Worm (Caenorhabditis elegans) whole organism, mixed stage, embryonic: ENCODE data around the gene F39G3.4.

Experiments used
- M03D4.4 ChIP-seq: sonication (generic microtip); optimal IDR thresholded peaks from 2 replicates; lab custom pipeline; 2017; ENCODE audit warnings: mild to moderate bottlenecking, missing genetic modification characterization, missing compliant biosample characterization
- bed-3 ChIP-seq: fragments of 200-800 bp; sonication (Bioruptor generic); optimal IDR thresholded peaks from 3 replicates; lab custom pipeline; 2018; ENCODE audit warnings: mild to moderate bottlenecking, missing genetic modification characterization, moderate library complexity, missing compliant biosample characterization
- blmp-1 ChIP-seq: fragments of 150-350 bp; optimal IDR thresholded peaks from 2 replicates; lab custom pipeline; 2014; ENCODE audit warnings: missing biosample characterization, missing genetic modification characterization
- ceh-39 ChIP-seq: fragments of 150-350 bp; optimal IDR thresholded peaks from 2 replicates; lab custom pipeline; 2014; ENCODE audit warnings: missing biosample characterization, missing genetic modification characterization
- ceh-43 ChIP-seq: fragments of 200-800 bp; sonication (Bioruptor generic); optimal IDR thresholded peaks from 2 replicates; lab custom pipeline; 2018; ENCODE audit warnings: mild to moderate bottlenecking, missing genetic modification characterization, moderate library complexity, missing compliant biosample characterization
- ceh-83 ChIP-seq: fragments of 200-800 bp; sonication (Bioruptor generic); optimal IDR thresholded peaks from 2 replicates; lab custom pipeline; 2018; ENCODE audit warnings: mild to moderate bottlenecking, missing genetic modification characterization, missing compliant biosample characterization
- ces-1 ChIP-seq: fragments of 150-350 bp; optimal IDR thresholded peaks from 2 replicates; lab custom pipeline; 2014; ENCODE audit warnings: missing biosample characterization, missing genetic modification reagents, missing genetic modification characterization
- cnd-1 ChIP-seq: fragments of 200-800 bp; sonication (Bioruptor generic); optimal IDR thresholded peaks from 2 replicates; lab custom pipeline; 2018; ENCODE audit warnings: mild to moderate bottlenecking, missing genetic modification characterization, missing compliant biosample characterization
- drap-1 ChIP-seq: fragments of 200-800 bp; sonication (Bioruptor generic); optimal IDR thresholded peaks from 3 replicates; lab custom pipeline; 2018; ENCODE audit warnings: mild to moderate bottlenecking, missing genetic modification characterization, missing compliant biosample characterization
- elt-1 ChIP-seq: sonication (generic microtip); optimal IDR thresholded peaks from 2 replicates; lab custom pipeline; 2017; ENCODE audit warnings: missing genetic modification characterization, mild to moderate bottlenecking, missing compliant biosample characterization, antibody characterized with exemption, moderate library complexity, borderline replicate concordance; ENCODE audit not compliant: insufficient read depth
- elt-3 ChIP-seq: fragments of 150-350 bp; optimal IDR thresholded peaks from 2 replicates; lab custom pipeline; 2014; ENCODE audit warnings: missing biosample characterization, missing genetic modification characterization
- flh-1 ChIP-seq: fragments of 200-800 bp; sonication (Bioruptor generic); optimal IDR thresholded peaks from 2 replicates; lab custom pipeline; 2018; ENCODE audit warnings: mild to moderate bottlenecking, missing genetic modification characterization, moderate library complexity, missing compliant biosample characterization
- ham-2 ChIP-seq: fragments of 200-800 bp; sonication (Bioruptor generic); optimal IDR thresholded peaks from 2 replicates; lab custom pipeline; 2018; ENCODE audit warnings: mild to moderate bottlenecking, missing genetic modification characterization, missing compliant biosample characterization
- hlh-1 ChIP-seq: fragments of 150-350 bp; optimal IDR thresholded peaks from 2 replicates; lab custom pipeline; 2014; ENCODE audit warnings: missing biosample characterization, missing genetic modification reagents, missing genetic modification characterization
- lin-13 ChIP-seq: fragments of 150-350 bp; optimal IDR thresholded peaks from 2 replicates; lab custom pipeline; 2014; ENCODE audit warnings: missing biosample characterization, missing genetic modification characterization
- lin-32 ChIP-seq: fragments of 200-800 bp; sonication (Bioruptor generic); optimal IDR thresholded peaks from 2 replicates; lab custom pipeline; 2018; ENCODE audit warnings: mild to moderate bottlenecking, missing genetic modification characterization, missing compliant biosample characterization
- lsy-2 ChIP-seq: fragments of 150-350 bp; optimal IDR thresholded peaks from 2 replicates; lab custom pipeline; 2014; ENCODE audit warnings: missing biosample characterization, missing genetic modification characterization
- mab-5 ChIP-seq: fragments of 150-350 bp; optimal IDR thresholded peaks from 2 replicates; lab custom pipeline; 2014; ENCODE audit warnings: missing biosample characterization, missing genetic modification characterization
- mep-1 ChIP-seq: fragments of 150-350 bp; optimal IDR thresholded peaks from 2 replicates; lab custom pipeline; 2017; ENCODE audit warnings: missing biosample characterization, missing genetic modification reagents, missing genetic modification characterization, inconsistent platforms
- mls-2 ChIP-seq: sonication (generic microtip); optimal IDR thresholded peaks from 2 replicates; lab custom pipeline; 2016; ENCODE audit warnings: mild to moderate bottlenecking, missing genetic modification characterization, moderate library complexity, missing compliant biosample characterization
- nhr-12 ChIP-seq: fragments of 150-350 bp; optimal IDR thresholded peaks from 2 replicates; lab custom pipeline; 2014; ENCODE audit warnings: missing biosample characterization, missing genetic modification characterization
- nhr-2 ChIP-seq: fragments of 150-350 bp; optimal IDR thresholded peaks from 2 replicates; lab custom pipeline; 2014; ENCODE audit warnings: missing biosample characterization, missing genetic modification characterization
- nhr-237 ChIP-seq: fragments of 150-350 bp; optimal IDR thresholded peaks from 2 replicates; lab custom pipeline; 2014; ENCODE audit warnings: missing biosample characterization, missing genetic modification characterization
- nhr-28 ChIP-seq: fragments of 150-350 bp; optimal IDR thresholded peaks from 2 replicates; lab custom pipeline; 2014; ENCODE audit warnings: missing biosample characterization, missing genetic modification characterization
- nhr-76 ChIP-seq: sonication (generic microtip); optimal IDR thresholded peaks from 2 replicates; lab custom pipeline; 2017; ENCODE audit warnings: missing biosample characterization, missing genetic modification characterization
- pha-4 ChIP-seq: fragments of 150-350 bp; optimal IDR thresholded peaks from 2 replicates; lab custom pipeline; 2018; ENCODE audit warnings: missing biosample characterization, missing genetic modification reagents, missing genetic modification characterization
- sem-2 ChIP-seq: fragments of 200-800 bp; sonication (Bioruptor generic); optimal IDR thresholded peaks from 2 replicates; lab custom pipeline; 2018; ENCODE audit warnings: mild to moderate bottlenecking, missing genetic modification characterization, missing compliant biosample characterization
- snpc-4 ChIP-seq: fragments of 150-350 bp; optimal IDR thresholded peaks from 2 replicates; lab custom pipeline; 2014; ENCODE audit warnings: missing biosample characterization, missing genetic modification characterization
- sptf-1 ChIP-seq: sonication (generic microtip); optimal IDR thresholded peaks from 2 replicates; lab custom pipeline; 2017; ENCODE audit warnings: mild to moderate bottlenecking, missing genetic modification characterization, moderate library complexity, missing compliant biosample characterization
- tbx-8 ChIP-seq: fragments of 200-800 bp; sonication (Bioruptor generic); optimal IDR thresholded peaks from 2 replicates; lab custom pipeline; 2018; ENCODE audit warnings: mild to moderate bottlenecking, missing genetic modification characterization, moderate library complexity, missing compliant biosample characterization
- unc-120 ChIP-seq: sonication (generic microtip); optimal IDR thresholded peaks from 2 replicates; lab custom pipeline; 2017; ENCODE audit warnings: missing genetic modification characterization, missing compliant biosample characterization; ENCODE audit not compliant: poor library complexity, severe bottlenecking
- unc-39 ChIP-seq: fragments of 150-350 bp; optimal IDR thresholded peaks from 2 replicates; lab custom pipeline; 2014; ENCODE audit warnings: missing biosample characterization, missing genetic modification characterization
- unc-62 ChIP-seq: fragments of 150-350 bp; optimal IDR thresholded peaks from 2 replicates; lab custom pipeline; 2014; ENCODE audit warnings: missing biosample characterization, missing genetic modification reagents, missing genetic modification characterization
- zip-8 ChIP-seq: fragments of 150-350 bp; optimal IDR thresholded peaks from 2 replicates; lab custom pipeline; 2014; ENCODE audit warnings: missing biosample characterization, missing genetic modification characterization
- ztf-11 ChIP-seq: fragments of 150-350 bp; optimal IDR thresholded peaks from 2 replicates; lab custom pipeline; 2014; ENCODE audit warnings: missing biosample characterization, missing genetic modification characterization

The F39G3.4 gene

ce11 chrV:4720884-4721464, 3.6 kb upstream of the F39G3.4 start:
- no peak for TF ChIP-seq nhr-12 (tag; lab: Kevin White, UChicago)
- no peak for TF ChIP-seq mep-1 (tag; lab: Kevin White, UChicago)
- TF ChIP-seq ham-2 (GFP tag; lab: Kevin White, UChicago), result no peak
- no peak for TF ChIP-seq flh-1 (GFP tag; lab: Kevin White, UChicago)
- TF ChIP-seq sptf-1 (tag; lab: Kevin White, UChicago), result no peak
- no peak for TF ChIP-seq nhr-2 (tag; lab: Kevin White, UChicago)
- no peak for TF ChIP-seq tbx-8 (GFP tag; lab: Kevin White, UChicago)
- TF ChIP-seq lsy-2 (tag; lab: Kevin White, UChicago), result no peak
- no peak for TF ChIP-seq lin-32 (GFP tag; lab: Kevin White, UChicago)
- TF ChIP-seq drap-1 (GFP tag; lab: Kevin White, UChicago), result no peak

ce11 chrV:4722314-4722713, 2.2 kb upstream of the F39G3.4 start, which contains the start of gene F39G3.5:
Gene F39G3.5, plus strand, starts transcription at chrV:4722614.
- no peak for TF ChIP-seq unc-62 (GFP tag; lab: Kevin White, UChicago)
- no peak for TF ChIP-seq ces-1 (GFP tag; lab: Kevin White, UChicago)
- TF ChIP-seq sem-2 (GFP tag; lab: Kevin White, UChicago), result no peak
- TF ChIP-seq ceh-83, result no peak
- TF ChIP-seq cnd-1 (tag; lab: Kevin White, UChicago), result no peak
- TF ChIP-seq ceh-39 (tag; lab: Kevin White, UChicago), result no peak
- no peak for TF ChIP-seq mab-5 (tag; lab: Kevin White, UChicago)
- TF ChIP-seq lsy-2 (tag; lab: Kevin White, UChicago), result no peak
- no peak for TF ChIP-seq nhr-76 (tag; lab: Kevin White, UChicago)
- no peak for TF ChIP-seq flh-1 (GFP tag; lab: Kevin White, UChicago)
- no peak for TF ChIP-seq nhr-12 (tag; lab: Kevin White, UChicago)
- TF ChIP-seq zip-8 (tag; lab: Kevin White, UChicago), result no peak
- TF ChIP-seq mls-2, result no peak
- TF ChIP-seq unc-120 (tag; lab: Kevin White, UChicago), result no peak
- TF ChIP-seq hlh-1 (tag; lab: Kevin White, UChicago), result no peak
- no peak for TF ChIP-seq unc-39 (tag; lab: Kevin White, UChicago)
- TF ChIP-seq, all 35 proteins: peak for 0

ce11 chrV:4730075-4730474, 5.5 kb downstream of the F39G3.4 start, which contains the start of gene tig-2:
Gene tig-2, minus strand, starts transcription at chrV:4730161.
- TF ChIP-seq bed-3 (GFP tag; lab: Kevin White, UChicago), result no peak
- peak; percentile 40 for TF ChIP-seq M03D4.4 (tag; lab: Kevin White, UChicago)
- peak; percentile 18 for TF ChIP-seq unc-120 (tag; lab: Kevin White, UChicago)

ce11 chrV:4731154-4731961, 6.8 kb downstream of the F39G3.4 start, which contains the start of gene F39G3.3:
Gene F39G3.3, plus strand, starts transcription at chrV:4731911.
- peak; percentile 79 for TF ChIP-seq unc-120 (tag; lab: Kevin White, UChicago)
- peak; percentile 81 for TF ChIP-seq ham-2 (GFP tag; lab: Kevin White, UChicago)
- no peak for TF ChIP-seq nhr-28 (tag; lab: Kevin White, UChicago)
- peak; percentile 85 for TF ChIP-seq mep-1 (tag; lab: Kevin White, UChicago)
- TF ChIP-seq ceh-39 (tag; lab: Kevin White, UChicago), result peak; percentile 11
- TF ChIP-seq blmp-1 (tag; lab: Kevin White, UChicago), result peak; percentile 72
- TF ChIP-seq lsy-2 (tag; lab: Kevin White, UChicago), result peak; percentile 65
- TF ChIP-seq drap-1 (GFP tag; lab: Kevin White, UChicago), result peak; percentile 81
- TF ChIP-seq cnd-1 (tag; lab: Kevin White, UChicago), result peak; percentile 80
- peak; percentile 95 for TF ChIP-seq sptf-1 (tag; lab: Kevin White, UChicago)
- peak; percentile 87 for TF ChIP-seq hlh-1 (tag; lab: Kevin White, UChicago)
- peak; percentile 92 for TF ChIP-seq M03D4.4 (tag; lab: Kevin White, UChicago)
- TF ChIP-seq lin-32 (GFP tag; lab: Kevin White, UChicago), result peak; percentile 58
- peak; percentile 35 for TF ChIP-seq nhr-76 (tag; lab: Kevin White, UChicago)
- peak; percentile 93 for TF ChIP-seq mls-2
- no peak for TF ChIP-seq nhr-237 (tag; lab: Kevin White, UChicago)
- TF ChIP-seq nhr-12 (tag; lab: Kevin White, UChicago), result no peak
- peak; percentile 82 for TF ChIP-seq mab-5 (tag; lab: Kevin White, UChicago)
- TF ChIP-seq snpc-4, result no peak
- TF ChIP-seq lin-13, result peak; percentile 68
- peak; percentile 2 for TF ChIP-seq pha-4 (tag; lab: Kevin White, UChicago)
- TF ChIP-seq unc-39 (tag; lab: Kevin White, UChicago), result peak; percentile 31
- TF ChIP-seq ceh-83, result peak; percentile 87
- peak; percentile 67 for TF ChIP-seq sem-2 (GFP tag; lab: Kevin White, UChicago)
- peak; percentile 64 for TF ChIP-seq ztf-11
- peak; percentile 95 for TF ChIP-seq ceh-43 (GFP tag; lab: Kevin White, UChicago)
- peak; percentile 65 for TF ChIP-seq nhr-2 (tag; lab: Kevin White, UChicago)
- peak; percentile 5 for TF ChIP-seq unc-62 (GFP tag; lab: Kevin White, UChicago)
- TF ChIP-seq bed-3 (GFP tag; lab: Kevin White, UChicago), result peak; percentile 77
- no peak for TF ChIP-seq elt-3 (tag; lab: Kevin White, UChicago)
- peak; percentile 65 for TF ChIP-seq tbx-8 (GFP tag; lab: Kevin White, UChicago)
- TF ChIP-seq ces-1 (GFP tag; lab: Kevin White, UChicago), result peak; percentile 89
- no peak for TF ChIP-seq zip-8 (tag; lab: Kevin White, UChicago)
- TF ChIP-seq elt-1 (tag; lab: Kevin White, UChicago), result peak; percentile 39
- peak; percentile 47 for TF ChIP-seq flh-1 (GFP tag; lab: Kevin White, UChicago)
